Worm (Caenorhabditis elegans) whole organism, young adult: Measurements from ENCODE around the gene madf-8.

Source experiments
- F33H1.4 ChIP-seq: fragments of 200-800 bp; sonication (Bioruptor generic); IDR thresholded peaks from 2 replicates; pipeline ENCODE4 v1.3.6; 2022; ENCODE audit warnings: missing genetic modification reagents, missing genetic modification characterization, missing compliant biosample characterization
- lin-40 ChIP-seq: sonication (generic microtip); optimal IDR thresholded peaks from 2 replicates; lab custom pipeline; 2016; ENCODE audit warnings: missing genetic modification characterization, mild to moderate bottlenecking, missing compliant biosample characterization, missing genotype, missing genetic modification reagents
- nfyb-1 ChIP-seq: fragments of 200-800 bp; sonication (Bioruptor generic); IDR thresholded peaks from 2 replicates; pipeline ENCODE4 v1.3.6; 2022; ENCODE audit warnings: missing genetic modification reagents, missing genetic modification characterization, missing compliant biosample characterization

- TF ChIP-seq nfyb-1 (GFP tag; lab: Robert Waterston, UW) (no peak), F33H1.4 (GFP tag; lab: Robert Waterston, UW) (no peak), lin-40 (no peak)
These were observed 18.3 kb downstream of the madf-8 start for ce11 chrIII:3632379-3632778.
